Worm (Caenorhabditis elegans) whole organism, midembryonic: ENCODE measurements around the gene lrpc-1.

ENCODE experiments used
- T22C8.4 ChIP-seq: fragments of 200-800 bp; sonication (Bioruptor generic); IDR thresholded peaks from 2 replicates; pipeline ENCODE4 v1.3.6; 2022; ENCODE audit warnings: missing genetic modification characterization, missing compliant biosample characterization
- cog-1 ChIP-seq: sonication (generic microtip); optimal IDR thresholded peaks from 2 replicates; lab custom pipeline; 2016; ENCODE audit warnings: missing genetic modification characterization, missing compliant biosample characterization
- flt-1 ChIP-seq: fragments of 200-800 bp; sonication (Bioruptor generic); IDR thresholded peaks from 2 replicates; pipeline ENCODE4 v1.3.6; 2022; ENCODE audit warnings: missing genetic modification characterization, missing compliant biosample characterization
- klf-2 ChIP-seq: fragments of 200-800 bp; sonication (Bioruptor generic); conservative IDR thresholded peaks from 2 replicates; pipeline ENCODE4 v1.3.6; 2022; ENCODE audit warnings: missing genetic modification reagents, missing genetic modification characterization, missing compliant biosample characterization
- med-1 ChIP-seq: sonication (generic microtip); optimal IDR thresholded peaks from 2 replicates; lab custom pipeline; 2017; ENCODE audit warnings: missing genetic modification characterization, mild to moderate bottlenecking, missing compliant biosample characterization, antibody characterized with exemption, missing genetic modification reagents; ENCODE audit not compliant: insufficient read depth
- ref-1 ChIP-seq: fragments of 200-800 bp; sonication (Bioruptor generic); conservative IDR thresholded peaks from 2 replicates; pipeline ENCODE4 v1.3.6; 2022; ENCODE audit warnings: missing genetic modification reagents, missing genetic modification characterization, missing compliant biosample characterization
- tab-1 ChIP-seq: fragments of 200-800 bp; sonication (Bioruptor generic); IDR thresholded peaks from 2 replicates; pipeline ENCODE4 v1.3.6; 2022; ENCODE audit warnings: missing genetic modification characterization, missing compliant biosample characterization
- ztf-29 ChIP-seq: fragments of 200-800 bp; sonication (Bioruptor generic); IDR thresholded peaks from 2 replicates; pipeline ENCODE4 v1.3.6; 2022; ENCODE audit warnings: missing genetic modification reagents, missing genetic modification characterization, missing compliant biosample characterization

- TF ChIP-seq flt-1 (GFP tag; lab: Robert Waterston, UW) (no peak), cog-1 (no peak), ref-1 (no peak), ztf-29 (no peak), tab-1 (no peak), T22C8.4 (GFP tag; lab: Robert Waterston, UW) (no peak), med-1 (no peak), klf-2 (GFP tag; lab: Robert Waterston, UW) (no peak)
These were observed 21.1 kb downstream of the lrpc-1 start for ce11 chrV:5591887-5592286.
